Worm (Caenorhabditis elegans) whole organism, L3 larva: ENCODE data around the gene C08H9.16.

Experiments
- R02D3.7 ChIP-seq: fragments of 150-350 bp; optimal IDR thresholded peaks from 2 replicates; lab custom pipeline; 2014; ENCODE audit warnings: missing biosample characterization, missing genetic modification characterization
- aly-2 ChIP-seq: fragments of 150-350 bp; optimal IDR thresholded peaks from 2 replicates; lab custom pipeline; 2014; ENCODE audit warnings: missing biosample characterization, missing genetic modification characterization
- ama-1 ChIP-seq: fragments of 150-350 bp; optimal IDR thresholded peaks from 2 replicates; lab custom pipeline; 2018
- ceh-28 ChIP-seq: fragments of 150-350 bp; optimal IDR thresholded peaks from 2 replicates; lab custom pipeline; 2014; ENCODE audit warnings: missing biosample characterization, missing genetic modification reagents, missing genetic modification characterization
- ceh-9 ChIP-seq: sonication (generic microtip); optimal IDR thresholded peaks from 2 replicates; lab custom pipeline; 2018; ENCODE audit warnings: missing biosample characterization, missing genetic modification characterization
- eor-1 ChIP-seq, 2 experiments: fragments of 150-350 bp; optimal IDR thresholded peaks; 2 replicates each; lab custom pipeline; 2014 to 2018; ENCODE audit warnings: missing biosample characterization in 2 of 2, missing genetic modification characterization in 2 of 2
- fkh-2 ChIP-seq: fragments of 150-350 bp; optimal IDR thresholded peaks from 2 replicates; lab custom pipeline; 2014; ENCODE audit warnings: missing biosample characterization, missing genetic modification reagents, missing genetic modification characterization
- nhr-12 ChIP-seq: fragments of 150-350 bp; optimal IDR thresholded peaks from 2 replicates; lab custom pipeline; 2014; ENCODE audit warnings: missing biosample characterization, missing genetic modification characterization
- nhr-28 ChIP-seq: fragments of 150-350 bp; optimal IDR thresholded peaks from 2 replicates; lab custom pipeline; 2014; ENCODE audit warnings: missing biosample characterization, missing genetic modification characterization
- nhr-77 ChIP-seq: fragments of 150-350 bp; optimal IDR thresholded peaks from 2 replicates; lab custom pipeline; 2014; ENCODE audit warnings: missing biosample characterization, missing genetic modification characterization
- pha-4 ChIP-seq: fragments of 150-350 bp; optimal IDR thresholded peaks from 2 replicates; lab custom pipeline; 2014; ENCODE audit warnings: missing biosample characterization, missing genetic modification reagents, missing genetic modification characterization
- pqm-1 ChIP-seq: fragments of 150-350 bp; optimal IDR thresholded peaks from 2 replicates; lab custom pipeline; 2017; ENCODE audit warnings: missing biosample characterization, missing genetic modification characterization, inconsistent platforms
- sea-2 ChIP-seq: fragments of 150-350 bp; sonication (generic microtip); optimal IDR thresholded peaks from 4 replicates; lab custom pipeline; 2014; ENCODE audit warnings: missing biosample characterization, missing genetic modification reagents, missing genetic modification characterization
- tbx-2 ChIP-seq: sonication (generic microtip); optimal IDR thresholded peaks from 2 replicates; lab custom pipeline; 2016; ENCODE audit warnings: mild to moderate bottlenecking, missing genetic modification characterization, missing compliant biosample characterization
- ztf-11 ChIP-seq: fragments of 150-350 bp; optimal IDR thresholded peaks from 2 replicates; lab custom pipeline; 2014; ENCODE audit warnings: missing biosample characterization, missing genetic modification characterization

The C08H9.16 gene

ce11 chrII:9940430-9940829, 47.9 kb downstream of the C08H9.16 start, which contains the start of gene ufd-3 (continued):
- TF ChIP-seq pqm-1 (tag; lab: Kevin White, UChicago), result peak; percentile 42
- peak; percentile 46 for TF ChIP-seq ceh-28 (tag; lab: Kevin White, UChicago)
- TF ChIP-seq, all 47 proteins: peak for 20

DNA sequence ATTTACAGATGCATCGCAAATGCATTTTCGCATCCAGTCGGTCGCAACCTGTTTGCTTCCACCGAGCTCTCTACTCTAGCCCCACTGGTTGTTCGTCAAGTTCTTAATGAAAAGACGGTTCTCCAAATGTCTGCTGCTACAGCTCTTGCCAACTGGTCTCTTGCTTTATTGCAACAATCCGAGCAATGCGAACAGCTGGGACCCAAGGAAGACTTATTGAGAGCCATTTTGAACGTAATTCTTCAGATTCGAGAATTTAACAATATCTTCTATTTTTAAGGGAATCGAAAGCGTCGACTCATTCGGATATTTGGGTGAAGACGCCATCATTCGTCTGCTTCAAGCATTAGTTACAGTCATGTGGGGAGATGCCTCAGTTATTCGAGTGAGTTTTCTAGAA, 50.7 kb downstream of the C08H9.16 start:
- TF ChIP-seq nhr-77 (no peak), nhr-12 (tag; lab: Kevin White, UChicago) (no peak), R02D3.7 (tag; lab: Kevin White, UChicago) (no peak), ztf-11 (no peak), nhr-28 (tag; lab: Kevin White, UChicago) (no peak), tbx-2 (tag; lab: Kevin White, UChicago) (no peak), sea-2 (GFP tag; lab: Kevin White, UChicago) (no peak), pha-4 (tag; lab: Kevin White, UChicago) (no peak), eor-1 (tag; optimal IDR thresholded peaks at IDR 0.05; lab: Kevin White, UChicago) (no peak), ceh-9 (no peak), ceh-28 (tag; lab: Kevin White, UChicago) (no peak), fkh-2 (tag; lab: Kevin White, UChicago) (no peak), aly-2 (tag; lab: Kevin White, UChicago) (no peak)

- no peak for TF ChIP-seq sea-2 (GFP tag; lab: Kevin White, UChicago)
- TF ChIP-seq ceh-28 (tag; lab: Kevin White, UChicago), result no peak
- no peak for TF ChIP-seq ama-1
- TF ChIP-seq fkh-2 (tag; lab: Kevin White, UChicago), result no peak
- TF ChIP-seq ztf-11, result no peak
- TF ChIP-seq, all 47 proteins: peak for 0
These were observed 51.3 kb downstream of the C08H9.16 start, which contains the start of gene flad-1 for ce11 chrII:9943837-9944236. TSS of gene flad-1 (plus strand) at chrII:9944137.
